Worm (Caenorhabditis elegans) whole organism, L1 larva: ENCODE data around the gene K07F5.8.
"Not testable (repeated sequence)": the region's sequence is repeated elsewhere in the genome, so short reads cannot be mapped to it uniquely, and the experiment has no call there.

Experiments
- aly-2 ChIP-seq: fragments of 150-350 bp; optimal IDR thresholded peaks from 2 replicates; lab custom pipeline; 2014; ENCODE audit warnings: missing biosample characterization, missing genetic modification characterization
- fkh-10 ChIP-seq: sonication (generic microtip); optimal IDR thresholded peaks from 2 replicates; lab custom pipeline; 2017; ENCODE audit warnings: missing biosample characterization, missing genetic modification reagents, missing genetic modification characterization
- lir-3 ChIP-seq: sonication (generic microtip); optimal IDR thresholded peaks from 2 replicates; lab custom pipeline; 2016; ENCODE audit warnings: mild to moderate bottlenecking, missing genetic modification characterization, moderate library complexity, missing compliant biosample characterization; ENCODE audit not compliant: poor library complexity
- mab-9 ChIP-seq: fragments of 200-800 bp; sonication (Bioruptor generic); IDR thresholded peaks from 2 replicates; pipeline ENCODE4 v1.3.6; 2022; ENCODE audit warnings: missing genetic modification reagents, missing genetic modification characterization, missing compliant biosample characterization
- nhr-84 ChIP-seq: sonication (generic microtip); optimal IDR thresholded peaks from 2 replicates; lab custom pipeline; 2017; ENCODE audit warnings: missing biosample characterization, missing genetic modification characterization

DNA sequence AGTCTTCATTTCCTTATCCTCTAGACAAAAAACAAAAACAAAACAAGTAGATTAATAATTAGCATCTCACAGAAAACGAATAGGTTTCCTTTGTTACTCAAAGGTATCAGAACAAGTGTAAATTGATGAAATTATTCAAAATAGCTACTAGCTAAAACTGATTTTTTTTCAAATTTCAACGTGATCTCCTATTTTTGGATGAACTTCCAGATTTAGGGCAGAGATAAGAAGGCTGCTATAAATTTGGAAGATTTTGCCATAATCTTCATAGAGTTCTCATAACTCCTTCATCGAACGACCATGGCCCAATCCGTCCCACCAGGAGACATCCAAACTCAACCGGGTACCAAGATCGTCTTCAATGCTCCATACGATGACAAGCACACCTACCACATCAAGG is 44.8 kb upstream of the K07F5.8 start, which contains the start of gene msp-77:
- not testable (repeated sequence) for TF ChIP-seq aly-2; fkh-10 (GFP tag; lab: Kevin White, UChicago); nhr-84 (tag; lab: Kevin White, UChicago); mab-9 (GFP tag; lab: Robert Waterston, UW); lir-3 (tag; lab: Kevin White, UChicago)
